Worm (Caenorhabditis elegans): ENCODE measurements around the gene C06H5.14.

The C06H5.14 gene

DNA sequence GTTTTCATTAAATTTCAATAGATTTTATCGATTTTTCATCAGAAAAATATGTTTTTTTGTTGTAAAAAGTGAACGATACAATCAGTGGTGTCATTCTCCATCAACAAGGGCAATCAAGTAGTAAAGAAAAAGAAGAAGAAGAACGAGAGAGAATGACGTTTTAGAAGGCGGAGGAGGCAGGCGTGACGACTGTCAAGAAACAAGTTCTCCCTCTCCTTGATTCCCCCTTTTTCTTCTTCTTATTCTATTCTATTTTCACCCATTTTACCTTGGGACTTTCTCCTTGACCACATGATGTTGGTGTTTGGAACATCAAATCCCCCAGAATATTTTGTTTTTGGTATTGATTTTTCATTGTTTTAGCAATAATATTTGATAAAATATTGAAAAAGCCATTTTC, 1.8 kb downstream of the C06H5.14 start:
- TF ChIP-seq elt-1 (tag; optimal IDR thresholded peaks at IDR 0.05) (no peak), ZK546.5 (tag; optimal IDR thresholded peaks at IDR 0.05) (no peak), nhr-129 (tag; optimal IDR thresholded peaks at IDR 0.05) (peak; percentile 4), blmp-1 (tag; optimal IDR thresholded peaks at IDR 0.05; ENCODE audit: insufficient read depth) (peak; percentile 92), nhr-25 (tag; optimal IDR thresholded peaks at IDR 0.05) (peak; percentile 78), sma-9 (GFP tag; optimal IDR thresholded peaks at IDR 0.05) (peak; percentile 26), sma-9 (tag; optimal IDR thresholded peaks at IDR 0.05) (no peak), nhr-21 (tag; optimal IDR thresholded peaks at IDR 0.05) (peak; percentile 40), crh-2 (tag; optimal IDR thresholded peaks at IDR 0.05) (peak; percentile 7)

ce11 chrV:17910019-17910418, 6.1 kb downstream of the C06H5.14 start, which contains the start of gene dcar-1:
Gene dcar-1 (plus strand): TSS chrV:17910319.
- no peak for TF ChIP-seq nhr-12 (tag; optimal IDR thresholded peaks at IDR 0.05)
- TF ChIP-seq nhr-129 (tag; optimal IDR thresholded peaks at IDR 0.05) = no peak
- TF ChIP-seq unc-55 (GFP tag; optimal IDR thresholded peaks at IDR 0.05) = no peak
- no peak for TF ChIP-seq ztf-11 (tag; optimal IDR thresholded peaks at IDR 0.05)
- TF ChIP-seq nhr-21 (tag; optimal IDR thresholded peaks at IDR 0.05) = no peak
- TF ChIP-seq zag-1 (tag; optimal IDR thresholded peaks at IDR 0.05) = no peak
- no peak for TF ChIP-seq mbf-1 (tag; optimal IDR thresholded peaks at IDR 0.05)
- TF ChIP-seq ztf-4 (tag; optimal IDR thresholded peaks at IDR 0.05) = no peak
- TF ChIP-seq Y55F3AM.14 (GFP tag; optimal IDR thresholded peaks at IDR 0.05) = no peak
- no peak for TF ChIP-seq nhr-6 (tag; optimal IDR thresholded peaks at IDR 0.05)
- TF ChIP-seq snpc-4 (tag; optimal IDR thresholded peaks at IDR 0.05) = no peak

DNA sequence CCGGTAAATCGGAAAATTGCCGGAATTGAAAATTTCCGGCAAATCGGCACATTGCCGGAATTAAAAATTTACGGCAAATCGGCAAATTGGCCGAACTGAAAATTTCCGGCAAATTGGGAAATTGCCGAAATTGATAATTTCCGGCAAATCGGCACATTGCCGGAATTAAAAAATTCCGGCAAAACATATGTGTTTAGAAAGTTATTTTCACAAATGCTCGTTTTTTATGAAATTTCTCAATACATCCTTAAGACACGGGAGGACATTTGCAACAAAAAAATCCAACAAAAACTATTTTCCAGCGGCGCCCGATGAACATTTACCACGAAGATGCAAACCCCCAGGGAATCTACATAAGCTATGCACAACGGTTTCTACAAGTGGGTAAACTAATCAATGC, 14.8 kb downstream of the C06H5.14 start, which contains the start of gene C06H5.8:
TSS of gene C06H5.8 (plus strand) at position 301 of the 400 bp plus-strand sequence.
- TF ChIP-seq unc-39 (tag; optimal IDR thresholded peaks at IDR 0.05) = no peak
- TF ChIP-seq lin-13 (GFP tag; optimal IDR thresholded peaks at IDR 0.05) = no peak
- TF ChIP-seq ama-1 (optimal IDR thresholded peaks at IDR 0.05) = no peak
- no peak for TF ChIP-seq skn-1 (tag; optimal IDR thresholded peaks at IDR 0.05)
- TF ChIP-seq ztf-1 (GFP tag; conservative IDR thresholded peaks at IDR 0.05) = no peak
- no peak for TF ChIP-seq Y55F3AM.14 (GFP tag; optimal IDR thresholded peaks at IDR 0.05)
- TF ChIP-seq nhr-10 (tag; optimal IDR thresholded peaks at IDR 0.05) = no peak
- TF ChIP-seq zag-1 (tag; optimal IDR thresholded peaks at IDR 0.05) = no peak
- TF ChIP-seq nhr-21 (tag; optimal IDR thresholded peaks at IDR 0.05) = no peak

- peak; percentile 12 for TF ChIP-seq fos-1 (tag; optimal IDR thresholded peaks at IDR 0.05)
- no peak for TF ChIP-seq ztf-11 (tag; optimal IDR thresholded peaks at IDR 0.05)
- TF ChIP-seq zag-1 (tag; optimal IDR thresholded peaks at IDR 0.05) = no peak
- TF ChIP-seq nhr-129 (tag; optimal IDR thresholded peaks at IDR 0.05) = peak; percentile 49
- peak; percentile 80 to 90 for TF ChIP-seq lsy-2 (tag; optimal IDR thresholded peaks at IDR 0.05)
- peak; percentile 89 for TF ChIP-seq unc-55 (GFP tag; optimal IDR thresholded peaks at IDR 0.05)
- no peak for TF ChIP-seq nhr-11 (tag; optimal IDR thresholded peaks at IDR 0.05)
- no peak for TF ChIP-seq Y55F3AM.14 (GFP tag; optimal IDR thresholded peaks at IDR 0.05)
- TF ChIP-seq nhr-21 (tag; optimal IDR thresholded peaks at IDR 0.05) = peak; percentile 65
- TF ChIP-seq mab-5 (tag; optimal IDR thresholded peaks at IDR 0.05) = peak; percentile 65
- no peak for TF ChIP-seq nhr-77 (tag; optimal IDR thresholded peaks at IDR 0.05)
- TF ChIP-seq mbf-1 (tag; optimal IDR thresholded peaks at IDR 0.05) = no peak
- no peak for TF ChIP-seq nhr-10 (tag; optimal IDR thresholded peaks at IDR 0.05)
- peak; percentile 13 for TF ChIP-seq ceh-82 (tag; optimal IDR thresholded peaks at IDR 0.05)
- TF ChIP-seq alr-1 (tag; optimal IDR thresholded peaks at IDR 0.05) = no peak
- no peak for TF ChIP-seq unc-39 (tag; optimal IDR thresholded peaks at IDR 0.05)
- peak; percentile 83 for TF ChIP-seq lin-13 (GFP tag; optimal IDR thresholded peaks at IDR 0.05)
- TF ChIP-seq ztf-1 (GFP tag; conservative IDR thresholded peaks at IDR 0.05) = no peak
- peak; percentile 72 for TF ChIP-seq nhr-6 (tag; optimal IDR thresholded peaks at IDR 0.05)
- TF ChIP-seq lin-11 (tag; optimal IDR thresholded peaks at IDR 0.05) = peak; percentile 17
- TF ChIP-seq gmeb-1 (tag; optimal IDR thresholded peaks at IDR 0.05) = peak; percentile 99
- TF ChIP-seq nhr-23 (tag; optimal IDR thresholded peaks at IDR 0.05) = no peak
- TF ChIP-seq ztf-4 (tag; optimal IDR thresholded peaks at IDR 0.05) = no peak
- TF ChIP-seq lin-39 (tag; optimal IDR thresholded peaks at IDR 0.05) = no peak
- TF ChIP-seq R02D3.7 (tag; optimal IDR thresholded peaks at IDR 0.05) = peak; percentile 39
- TF ChIP-seq ZK546.5 (tag; optimal IDR thresholded peaks at IDR 0.05) = no peak
- TF ChIP-seq sma-9 (GFP tag; optimal IDR thresholded peaks at IDR 0.05) = peak; percentile 76
- no peak for TF ChIP-seq sma-9 (tag; optimal IDR thresholded peaks at IDR 0.05)
- TF ChIP-seq aly-2 (tag; optimal IDR thresholded peaks at IDR 0.05) = no peak
- no peak for TF ChIP-seq elt-1 (tag; optimal IDR thresholded peaks at IDR 0.05)
- TF ChIP-seq peb-1 (tag; optimal IDR thresholded peaks at IDR 0.05) = no peak
- TF ChIP-seq blmp-1 (tag; optimal IDR thresholded peaks at IDR 0.05; ENCODE audit: insufficient read depth) = peak; percentile 18
- peak; percentile 71 for TF ChIP-seq egl-27 (tag; optimal IDR thresholded peaks at IDR 0.05)
- peak; percentile 67 for TF ChIP-seq nhr-25 (tag; optimal IDR thresholded peaks at IDR 0.05)
- TF ChIP-seq ceh-16 (tag; optimal IDR thresholded peaks at IDR 0.05) = no peak
- peak; percentile 65 for TF ChIP-seq F13H6.1 (tag; optimal IDR thresholded peaks at IDR 0.05)
- no peak for TF ChIP-seq elt-3 (tag; optimal IDR thresholded peaks at IDR 0.05)
- TF ChIP-seq unc-62 (GFP tag; optimal IDR thresholded peaks at IDR 0.05) = no peak
- TF ChIP-seq nhr-237 (tag; optimal IDR thresholded peaks at IDR 0.05) = no peak
- TF ChIP-seq dmd-4 (tag; optimal IDR thresholded peaks at IDR 0.05) = no peak
- peak; percentile 21 for TF ChIP-seq skn-1 (tag; optimal IDR thresholded peaks at IDR 0.05)
- peak; percentile 79 for TF ChIP-seq snpc-4 (tag; optimal IDR thresholded peaks at IDR 0.05)
Observed at ce11 chrV:17921423-17921822, 17.5 kb downstream of the C06H5.14 start, which contains the start of gene E01B7.2. Gene E01B7.2 (plus strand): TSS chrV:17921772.

All from whole organism, L2 larva.